Worm (Caenorhabditis elegans): ENCODE measurements around the gene F32D1.7.

Gene F32D1.7

DNA sequence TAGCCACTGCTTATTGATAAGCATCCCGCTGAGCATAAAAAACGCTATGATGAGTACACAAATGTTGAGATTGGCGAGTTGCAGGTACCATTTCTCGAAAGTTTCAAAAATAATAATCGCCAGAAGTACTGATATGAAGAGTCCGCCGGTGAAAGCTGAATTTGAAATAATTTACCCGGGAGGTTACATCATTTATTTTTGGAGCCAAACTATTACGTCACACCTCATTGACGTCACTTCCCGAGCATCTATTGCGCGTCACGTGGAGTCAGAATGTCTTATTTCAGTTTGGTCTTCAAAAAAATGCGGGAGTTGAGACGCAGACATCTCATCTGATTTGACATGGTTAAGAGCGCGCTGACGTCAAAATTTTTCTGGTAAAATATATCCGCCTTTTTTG is 45.2 kb downstream of the F32D1.7 start:
- TF ChIP-seq dpff-1 (tag; optimal IDR thresholded peaks at IDR 0.05): no peak

DNA sequence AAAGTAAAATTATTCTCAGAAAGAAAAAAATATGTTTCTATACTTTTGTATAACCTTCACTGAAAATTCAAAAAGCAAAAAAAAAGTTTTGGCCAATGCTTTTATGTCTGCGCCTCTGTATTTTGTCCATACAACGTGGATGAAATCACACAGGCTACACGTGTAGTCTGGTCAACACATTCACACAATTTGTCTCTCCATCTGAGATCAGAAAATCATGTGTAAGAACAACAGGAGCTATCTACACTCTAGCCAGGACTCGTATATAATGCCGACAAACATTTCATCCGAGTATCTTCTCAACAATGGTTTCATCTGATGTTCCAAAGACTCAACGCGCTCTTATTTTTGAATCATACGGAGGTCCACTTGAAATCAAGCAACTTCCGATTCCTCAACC is 49.1 kb downstream of the F32D1.7 start, which contains the start of gene D2063.1:
Gene D2063.1, plus strand, starts transcription at position 281 of the 400 bp plus-strand sequence.
- no peak for TF ChIP-seq nfyb-1 (GFP tag; IDR thresholded peaks at IDR 0.05)
- TF ChIP-seq ceh-100 (GFP tag; IDR thresholded peaks at IDR 0.05): no peak
- TF ChIP-seq D2030.7 (GFP tag; IDR thresholded peaks at IDR 0.05): no peak
- no peak for TF ChIP-seq madf-10 (tag; optimal IDR thresholded peaks at IDR 0.05)
- no peak for TF ChIP-seq egl-18 (GFP tag; IDR thresholded peaks at IDR 0.05)
- no peak for TF ChIP-seq lag-1 (GFP tag; IDR thresholded peaks at IDR 0.05)
- TF ChIP-seq lin-40 (tag; optimal IDR thresholded peaks at IDR 0.05): no peak
- no peak for TF ChIP-seq hmg-20 (GFP tag; IDR thresholded peaks at IDR 0.05)
- TF ChIP-seq ets-4 (GFP tag; optimal IDR thresholded peaks at IDR 0.05): no peak
- no peak for TF ChIP-seq efl-1 (GFP tag; optimal IDR thresholded peaks at IDR 0.05)
- no peak for TF ChIP-seq lin-26 (GFP tag; IDR thresholded peaks at IDR 0.05)
- TF ChIP-seq ceh-27 (GFP tag; optimal IDR thresholded peaks at IDR 0.05): no peak
- TF ChIP-seq mes-4 (tag; optimal IDR thresholded peaks at IDR 0.05): no peak
- no peak for TF ChIP-seq F37B4.10 (GFP tag; IDR thresholded peaks at IDR 0.05)
- no peak for TF ChIP-seq lsy-27 (tag; optimal IDR thresholded peaks at IDR 0.05; ENCODE audit: borderline replicate concordance, insufficient read depth)
- TF ChIP-seq Y56A3A.18 (GFP tag; IDR thresholded peaks at IDR 0.05): no peak
- no peak for TF ChIP-seq snpc-1.1 (tag; optimal IDR thresholded peaks at IDR 0.05; ENCODE audit: insufficient read depth)
- TF ChIP-seq ztf-25 (GFP tag; IDR thresholded peaks at IDR 0.05): no peak

DNA sequence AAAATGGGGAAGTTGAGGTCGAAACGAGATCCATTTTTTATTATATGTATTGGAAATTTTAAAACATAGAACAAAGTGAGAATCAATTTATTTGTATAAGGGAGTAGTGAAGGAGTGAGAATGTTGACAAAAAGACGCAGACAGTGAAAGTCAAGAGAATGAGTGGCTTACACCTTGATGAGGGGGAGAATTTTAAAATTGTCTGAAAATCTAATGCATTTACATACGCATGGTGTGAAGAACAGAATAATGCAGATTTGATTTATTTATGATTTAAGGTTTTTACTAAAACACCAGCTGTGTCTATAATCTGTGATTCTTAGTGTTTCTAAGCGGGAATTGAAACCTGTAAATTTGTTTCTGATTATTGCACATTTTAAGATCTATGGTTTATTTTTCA is 50.6 kb downstream of the F32D1.7 start, which contains the start of gene nhr-125:
Gene nhr-125, minus strand, starts transcription at position 101 of the 400 bp plus-strand sequence.
- TF ChIP-seq lag-1 (GFP tag; IDR thresholded peaks at IDR 0.05) (no peak), attf-3 (GFP tag; conservative IDR thresholded peaks at IDR 0.05) (no peak), F33H1.4 (GFP tag; IDR thresholded peaks at IDR 0.05) (no peak), lin-26 (GFP tag; IDR thresholded peaks at IDR 0.05) (no peak), attf-6 (GFP tag; IDR thresholded peaks at IDR 0.05) (no peak), F52B5.7 (tag; optimal IDR thresholded peaks at IDR 0.05) (no peak), die-1 (tag; optimal IDR thresholded peaks at IDR 0.05) (no peak), ztf-3 (GFP tag; optimal IDR thresholded peaks at IDR 0.05) (no peak), F55B11.4 (tag; optimal IDR thresholded peaks at IDR 0.05; ENCODE audit: borderline replicate concordance, insufficient read depth) (no peak), ztf-25 (GFP tag; IDR thresholded peaks at IDR 0.05) (no peak), C17E4.6 (GFP tag; IDR thresholded peaks at IDR 0.05) (no peak), K12H6.12 (tag; optimal IDR thresholded peaks at IDR 0.05) (no peak), ztf-18 (tag; optimal IDR thresholded peaks at IDR 0.05) (no peak), aptf-3 (GFP tag; IDR thresholded peaks at IDR 0.05) (no peak), F23B12.7 (tag; optimal IDR thresholded peaks at IDR 0.05; ENCODE audit: insufficient read depth) (no peak), bed-2 (GFP tag; IDR thresholded peaks at IDR 0.05) (no peak), rpc-1 (optimal IDR thresholded peaks at IDR 0.05) (no peak), rpc-1 (tag; optimal IDR thresholded peaks at IDR 0.05) (no peak)
